Worm (Caenorhabditis elegans) whole organism, dauer: Measurements from ENCODE around the gene Y54G2A.73.

Experiments
- unc-62 ChIP-seq: sonication (generic microtip); optimal IDR thresholded peaks from 2 replicates; lab custom pipeline; 2017; ENCODE audit warnings: missing biosample characterization, missing genetic modification reagents, missing genetic modification characterization

Y54G2A.73 gene

DNA sequence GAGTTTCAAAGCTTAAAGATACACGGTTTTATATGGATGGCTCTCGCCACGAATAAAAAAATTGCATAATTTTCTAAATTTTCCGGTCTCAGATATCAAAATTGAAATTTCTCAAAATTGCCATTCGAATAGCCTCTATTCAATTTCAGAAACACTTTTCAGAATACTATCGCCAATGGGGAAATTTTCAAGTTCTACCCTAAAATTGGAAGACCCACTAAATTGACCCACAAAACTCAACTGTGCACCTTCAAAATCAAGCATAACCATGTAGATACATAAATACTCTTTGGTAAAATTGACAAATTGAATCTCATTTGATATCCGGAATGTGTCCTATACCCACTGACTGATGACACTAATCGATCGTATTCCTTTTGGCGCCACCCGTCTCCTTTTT is 7.5 kb upstream of the Y54G2A.73 start:
- TF ChIP-seq unc-62 (GFP tag; lab: Kevin White, UChicago) = no peak

DNA sequence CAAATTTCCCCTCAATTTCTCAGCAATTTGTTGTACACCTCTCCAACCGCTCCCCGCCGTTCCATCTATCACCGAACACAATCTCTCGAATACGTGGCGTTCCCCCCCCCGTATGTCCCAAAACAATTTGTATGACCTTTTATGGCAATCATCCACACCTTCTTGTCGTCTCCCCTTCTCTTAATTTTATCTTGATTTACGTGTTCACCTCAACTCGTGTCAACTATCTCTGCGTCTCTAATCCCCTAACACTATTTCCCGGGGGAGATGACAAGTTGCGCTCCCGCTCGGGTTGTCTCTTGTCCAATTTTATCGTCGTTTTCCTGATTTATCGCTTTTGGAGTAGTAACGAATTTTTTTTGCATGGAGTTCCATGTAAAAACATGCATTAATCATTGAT is 5.9 kb upstream of the Y54G2A.73 start:
- no peak for TF ChIP-seq unc-62 (GFP tag; lab: Kevin White, UChicago)

DNA sequence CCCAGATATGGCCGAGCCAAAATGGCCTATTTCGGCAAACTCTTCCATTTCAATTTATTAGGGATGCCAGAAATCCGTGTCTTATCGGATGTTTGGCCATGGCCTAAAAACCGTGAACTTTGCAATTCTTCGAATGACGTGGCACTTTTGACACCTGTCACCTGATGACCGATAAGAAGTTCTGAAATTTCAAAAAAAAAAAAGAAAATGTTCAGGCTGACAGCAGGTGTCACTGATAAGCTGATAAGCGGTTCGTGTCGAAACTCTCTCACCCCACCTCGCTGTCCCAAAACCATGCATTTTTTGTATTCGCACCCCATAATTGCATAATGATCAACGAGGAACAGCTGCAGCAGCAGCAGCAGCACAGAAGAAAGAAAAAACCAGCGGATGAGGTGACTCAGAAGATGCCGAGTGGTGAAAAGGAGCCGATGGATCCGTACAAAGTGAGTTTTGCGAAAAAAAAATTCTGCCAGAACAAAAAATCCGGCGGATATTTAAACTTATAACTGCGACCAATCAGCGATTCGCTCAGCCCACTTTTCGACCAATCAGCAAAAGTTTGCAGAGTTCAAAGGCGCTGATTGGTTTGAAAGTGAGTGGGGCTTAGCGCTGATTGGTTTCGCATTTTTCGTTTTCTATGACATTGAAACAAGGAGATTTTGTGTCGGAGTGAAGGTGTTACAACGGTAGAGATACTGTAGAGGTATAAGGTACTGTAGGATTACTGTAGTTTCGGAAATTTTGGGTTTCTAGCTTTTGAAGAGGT is 3.9 kb upstream of the Y54G2A.73 start, which contains the start of the genes Y54G2A.28 and vrp-1:
Gene Y54G2A.28, minus strand, starts transcription at position 48 of the 769 bp plus-strand sequence.
Gene vrp-1, plus strand, starts transcription at position 214 of the 769 bp plus-strand sequence.
- TF ChIP-seq unc-62 (GFP tag; lab: Kevin White, UChicago) = no peak

DNA sequence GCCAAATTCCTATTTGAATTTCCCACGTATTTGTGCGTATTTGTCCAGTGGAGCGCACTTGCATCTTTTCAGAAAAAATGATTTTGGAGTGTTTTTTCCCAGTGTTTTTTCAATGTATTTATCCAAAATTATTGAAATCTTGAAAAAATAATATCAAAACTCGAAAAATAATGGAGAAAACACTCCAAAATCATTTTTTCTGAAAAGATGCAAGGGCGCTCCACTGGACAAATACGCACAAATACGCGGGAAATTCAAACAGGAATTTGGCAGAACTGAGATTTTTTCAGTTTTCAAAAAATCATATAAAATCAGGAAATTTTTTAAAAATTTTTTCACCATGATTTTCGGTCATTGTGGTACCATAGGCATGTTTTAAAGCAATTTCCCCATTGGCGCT is 3.0 kb upstream of the Y54G2A.73 start:
- no peak for TF ChIP-seq unc-62 (GFP tag; lab: Kevin White, UChicago)

DNA sequence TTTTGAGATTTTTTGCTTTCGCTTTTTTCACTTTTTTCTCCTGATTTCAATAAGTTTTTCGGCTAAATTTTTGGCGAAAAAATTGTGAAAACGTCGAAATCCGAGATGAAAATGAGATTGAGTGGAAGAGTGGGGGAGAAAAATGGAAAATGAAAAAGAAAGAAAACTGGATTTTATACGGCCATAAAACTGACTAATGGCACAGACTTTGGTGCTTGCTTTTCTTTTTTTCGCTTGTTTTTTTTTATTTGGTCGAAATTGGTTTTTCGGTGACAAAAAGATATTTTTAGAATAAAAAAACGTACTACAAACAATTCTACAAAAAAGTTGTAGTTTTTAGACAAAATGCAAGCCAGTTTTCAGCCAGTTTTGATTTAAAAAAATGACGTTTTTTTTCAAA is 5.9 kb downstream of the Y54G2A.73 start:
- TF ChIP-seq unc-62 (GFP tag; lab: Kevin White, UChicago) = no peak

DNA sequence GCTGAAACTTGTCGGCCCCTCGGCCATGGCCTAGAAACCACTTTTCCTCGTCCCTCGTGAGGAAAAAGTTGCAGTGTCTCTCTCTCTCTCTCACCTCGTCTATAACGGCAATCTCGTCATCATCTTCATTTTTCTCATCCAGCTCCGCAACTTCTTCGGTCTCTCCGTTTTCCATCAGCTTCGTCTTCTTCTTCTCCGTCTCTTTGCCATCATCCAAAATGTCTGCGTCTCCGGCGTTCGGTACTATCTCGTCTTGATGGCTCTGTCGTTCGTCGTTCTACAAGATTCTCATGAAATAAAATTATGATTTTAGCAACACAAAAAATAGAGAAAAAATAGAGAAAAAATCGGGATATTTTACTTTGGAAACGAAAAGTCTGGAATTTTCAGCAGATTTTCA is 7.2 kb downstream of the Y54G2A.73 start:
- no peak for TF ChIP-seq unc-62 (GFP tag; lab: Kevin White, UChicago)

DNA sequence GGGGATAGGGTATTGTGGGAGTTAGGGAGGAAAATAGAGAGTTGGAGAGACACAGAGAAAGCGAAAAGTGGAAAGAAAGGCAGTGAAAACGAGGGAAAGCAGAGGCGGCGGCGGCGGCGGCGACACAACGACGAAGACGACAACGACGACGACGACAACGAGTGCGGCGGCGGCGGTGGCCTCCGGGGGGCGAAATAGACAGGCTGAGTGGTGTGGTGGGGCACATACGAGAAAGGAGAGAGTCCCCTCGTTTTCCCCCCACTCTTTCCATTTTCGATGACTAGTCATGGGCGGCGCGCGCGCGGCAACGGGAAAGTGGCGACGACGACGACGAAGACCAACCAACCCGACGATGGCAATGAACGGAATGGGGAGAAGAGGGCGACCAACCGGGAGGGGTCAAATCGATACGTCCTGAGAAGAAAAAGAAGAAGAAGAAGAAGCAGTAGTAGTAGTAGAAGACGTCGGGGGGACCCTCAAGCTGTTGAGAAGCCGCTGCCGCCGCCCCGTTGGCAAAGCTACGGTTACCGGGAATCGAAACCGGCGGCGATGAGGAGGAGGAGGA is 10.0 kb downstream of the Y54G2A.73 start:
- TF ChIP-seq unc-62 (GFP tag; lab: Kevin White, UChicago) = no peak

DNA sequence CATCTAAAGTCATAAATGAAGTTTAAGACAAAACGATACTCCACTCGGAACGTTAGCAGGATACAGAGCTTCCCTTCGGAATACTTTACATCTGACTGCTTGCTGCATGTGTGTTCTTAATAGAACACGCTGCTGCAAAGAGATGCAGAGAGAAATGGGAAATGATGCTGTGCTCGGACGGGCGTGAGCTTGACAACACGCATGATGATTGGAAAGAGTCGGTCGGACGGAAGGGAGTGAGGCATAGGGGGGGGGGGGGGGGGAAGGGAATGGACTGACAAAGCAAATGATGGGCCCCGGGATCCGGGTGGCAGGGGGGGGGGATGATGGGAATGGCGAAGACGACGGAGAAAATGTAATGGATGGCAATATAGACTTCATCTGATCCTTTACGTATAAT is 11.4 kb downstream of the Y54G2A.73 start:
- TF ChIP-seq unc-62 (GFP tag; lab: Kevin White, UChicago) = no peak

DNA sequence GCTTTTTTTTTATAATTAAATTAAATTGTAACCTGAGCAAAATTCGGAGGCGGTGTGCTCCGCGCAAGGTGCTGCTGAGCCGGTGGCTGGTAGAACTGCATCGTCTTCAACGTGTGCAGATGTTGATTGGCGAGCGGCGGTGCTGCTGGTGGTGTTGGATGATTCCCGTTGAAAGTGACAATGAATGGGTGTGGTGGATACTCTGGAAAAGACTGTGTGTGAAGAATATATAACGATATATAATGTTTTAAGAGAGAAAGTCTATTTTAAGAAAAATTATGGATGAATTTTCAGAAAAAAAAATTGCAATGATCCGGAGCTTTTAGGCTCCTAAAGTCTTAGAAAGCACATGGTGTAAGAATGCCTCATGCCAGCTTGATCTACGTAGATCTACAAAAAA is 13.3 kb downstream of the Y54G2A.73 start, which contains the start of gene Y54G2A.26:
Gene Y54G2A.26, minus strand, starts transcription at position 101 of the 400 bp plus-strand sequence.
- TF ChIP-seq unc-62 (GFP tag; lab: Kevin White, UChicago) = no peak

DNA sequence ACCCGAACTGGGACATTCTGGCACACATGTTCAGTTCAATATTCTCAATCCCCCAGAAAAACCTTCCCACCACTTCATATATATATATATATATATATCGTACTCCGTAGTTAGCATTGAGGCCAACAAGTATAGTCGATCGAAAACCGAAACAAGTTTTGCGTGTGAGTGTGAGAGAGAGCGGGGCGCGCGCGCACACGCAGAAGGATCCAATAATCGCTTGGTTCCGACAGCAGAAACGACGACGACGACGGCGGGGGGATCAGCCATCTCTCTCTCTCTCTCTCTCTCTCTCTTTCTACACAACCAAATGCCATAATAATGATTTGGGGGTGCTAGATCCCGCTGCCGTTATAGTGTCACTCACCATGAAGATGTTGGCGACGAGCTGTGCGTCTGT is 13.8 kb downstream of the Y54G2A.73 start:
- no peak for TF ChIP-seq unc-62 (GFP tag; lab: Kevin White, UChicago)

DNA sequence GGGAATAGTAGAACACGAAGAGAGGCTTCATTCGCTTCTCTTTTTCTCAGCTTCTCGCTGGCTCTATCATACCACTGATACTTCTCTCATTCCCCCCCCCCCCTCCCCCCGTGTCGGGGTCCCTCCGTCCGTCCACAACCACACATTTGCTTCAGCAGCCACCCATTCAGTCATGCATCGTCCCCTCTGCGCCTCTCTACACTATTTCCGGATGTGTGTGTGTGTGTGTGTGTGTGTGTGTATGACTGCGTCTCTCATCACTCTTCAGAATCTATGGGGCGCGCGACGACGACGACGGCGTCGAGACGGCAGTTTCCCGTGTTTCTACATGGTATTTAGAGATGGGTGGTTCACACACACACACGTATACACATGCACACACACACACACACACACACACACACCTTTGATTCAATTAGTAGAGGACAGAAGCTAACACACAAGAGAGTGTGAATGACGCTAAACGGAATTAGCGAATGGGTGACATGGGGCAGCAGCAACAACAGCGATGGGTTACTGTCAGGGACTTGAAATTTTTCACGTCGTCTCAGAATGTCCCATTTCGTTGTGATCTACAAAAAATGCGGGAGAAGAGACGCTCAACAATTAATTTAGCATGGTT is 15.3 kb downstream of the Y54G2A.73 start:
- no peak for TF ChIP-seq unc-62 (GFP tag; lab: Kevin White, UChicago)

DNA sequence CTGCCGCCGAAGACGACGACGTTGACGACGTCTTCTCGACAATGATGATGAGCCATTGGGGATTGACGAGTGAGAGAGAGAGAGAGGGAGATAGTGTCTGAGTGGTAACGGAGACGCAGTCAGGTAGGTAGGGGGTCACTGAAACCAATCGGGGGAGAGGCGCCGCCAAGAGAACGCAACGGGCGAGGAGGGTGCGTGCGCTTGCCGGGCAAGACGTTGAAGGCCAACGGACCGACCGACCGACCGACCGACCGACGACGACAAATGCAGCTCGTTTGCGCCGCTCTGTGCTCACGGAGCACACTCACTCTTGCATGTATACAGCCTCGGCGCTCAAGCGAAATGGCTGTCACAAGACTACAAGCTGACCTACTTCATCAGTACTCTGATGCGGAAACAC is 18.2 kb downstream of the Y54G2A.73 start:
- TF ChIP-seq unc-62 (GFP tag; lab: Kevin White, UChicago) = no peak

DNA sequence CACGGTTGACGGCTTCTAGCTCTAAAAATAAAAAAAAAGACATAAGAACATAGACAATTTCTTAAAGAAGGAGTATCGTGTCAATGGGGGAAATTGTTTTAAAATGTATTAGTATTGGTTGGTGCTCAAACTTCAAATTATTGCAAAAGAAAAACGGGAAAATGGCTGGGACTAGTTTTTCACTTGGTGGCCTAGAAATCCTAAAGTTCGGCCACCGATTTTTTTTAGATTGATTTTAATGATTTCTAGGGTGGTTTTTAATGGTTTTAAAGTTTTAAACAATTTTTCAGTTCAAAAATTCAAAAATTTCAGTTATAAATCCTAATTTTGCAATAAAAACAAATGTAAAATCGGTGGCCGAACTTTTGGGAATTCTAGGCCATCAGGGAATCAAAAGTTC is 22.0 kb downstream of the Y54G2A.73 start:
- no peak for TF ChIP-seq unc-62 (GFP tag; lab: Kevin White, UChicago)

DNA sequence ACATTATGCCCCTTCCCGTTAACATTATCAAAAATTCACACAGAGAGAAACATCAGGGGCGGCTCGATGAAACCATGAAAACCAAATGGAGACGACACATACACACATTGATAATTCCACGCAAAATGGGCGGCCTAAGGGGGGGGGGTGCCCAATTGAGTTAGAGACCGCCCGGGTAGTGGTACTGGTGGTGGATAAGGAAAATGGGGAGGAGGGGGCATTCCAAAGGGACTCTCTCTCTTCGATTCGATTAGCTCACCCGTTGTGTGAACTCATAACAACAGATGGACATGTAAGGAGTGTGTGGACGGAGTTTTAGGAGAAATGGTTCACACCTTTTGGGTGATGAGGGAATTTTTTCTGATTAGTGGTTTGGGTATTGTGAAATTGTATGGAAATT is 26.2 kb downstream of the Y54G2A.73 start:
- TF ChIP-seq unc-62 (GFP tag; lab: Kevin White, UChicago) = no peak

DNA sequence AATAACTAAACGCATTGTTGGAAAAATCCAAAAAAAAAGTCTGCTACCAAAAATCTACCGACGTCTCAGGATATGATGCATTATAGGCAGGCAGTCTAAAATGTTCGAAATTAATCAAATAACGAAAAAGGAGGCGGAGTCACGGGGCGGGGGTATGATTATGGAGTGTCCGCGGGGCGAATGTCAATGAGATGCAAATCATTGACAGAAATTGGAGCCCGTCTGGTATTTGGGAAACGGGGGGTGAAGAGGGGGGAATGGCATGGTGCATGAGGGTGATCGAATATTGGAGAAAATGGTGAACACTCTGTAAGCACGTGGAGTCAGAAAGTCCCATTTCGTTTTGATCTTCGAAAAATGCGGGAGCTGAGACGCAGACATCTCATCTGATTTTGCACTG is 30.3 kb downstream of the Y54G2A.73 start, which contains the start of gene lad-2:
Gene lad-2, minus strand, starts transcription at position 101 of the 400 bp plus-strand sequence.
- TF ChIP-seq unc-62 (GFP tag; lab: Kevin White, UChicago) = no peak

DNA sequence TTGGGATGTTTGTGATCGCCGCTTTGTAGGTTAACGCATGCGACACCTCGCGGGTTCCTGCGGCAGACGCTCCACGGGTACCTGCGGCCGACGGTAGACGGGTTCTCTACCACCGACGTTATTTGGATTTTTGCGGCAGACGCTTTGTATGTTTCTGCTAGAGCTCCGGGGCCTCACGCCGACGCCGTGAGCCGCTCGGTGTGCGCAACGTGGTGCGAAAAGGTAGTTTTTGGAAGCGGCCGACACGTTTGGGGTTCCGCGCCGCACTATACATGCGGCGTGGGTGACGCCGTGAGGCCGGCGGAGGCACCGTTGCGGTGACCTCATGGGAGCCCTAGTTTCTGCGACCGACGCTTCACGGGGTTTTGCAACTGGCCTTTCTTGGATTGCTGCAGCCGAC is 37.6 kb downstream of the Y54G2A.73 start:
- TF ChIP-seq unc-62 (GFP tag; lab: Kevin White, UChicago) = no peak
